Fruit fly (Drosophila melanogaster) whole organism, wandering third instar larva: ENCODE results near the gene ash2.
A peak's percentile ranks its signal among the peaks of the same experiment; 100 is the strongest.

Source experiments
- CG32264 ChIP-seq: fragments of 200-800 bp; sonication (Bioruptor generic); optimal IDR thresholded peaks from 2 replicates; lab custom pipeline; 2016; ENCODE audit warnings: missing biosample characterization, missing genetic modification characterization
- CG9705 ChIP-seq: fragments of 200-800 bp; sonication (Bioruptor generic); optimal IDR thresholded peaks from 2 replicates; lab custom pipeline; 2018; ENCODE audit warnings: missing biosample characterization, mild to moderate bottlenecking, missing genetic modification characterization
- Dfd ChIP-seq: fragments of >200 bp; optimal IDR thresholded peaks from 2 replicates; lab custom pipeline; 2017; ENCODE audit warnings: missing biosample characterization, missing genetic modification characterization
- HLH106 ChIP-seq: fragments of 200-800 bp; optimal IDR thresholded peaks from 3 replicates; lab custom pipeline; 2019; ENCODE audit warnings: missing biosample characterization, mild to moderate bottlenecking, missing genetic modification characterization, moderate library complexity
- OdsH ChIP-seq: fragments of 200-800 bp; sonication (Bioruptor generic); optimal IDR thresholded peaks from 2 replicates; lab custom pipeline; 2016; ENCODE audit warnings: missing biosample characterization, mild to moderate bottlenecking, missing genetic modification characterization
- Rel ChIP-seq, 2 experiments: fragments of 200-800 bp; sonication (Bioruptor generic) in 1 of 2; optimal IDR thresholded peaks; 2 replicates in 1 of 2; 3 replicates in 1 of 2; lab custom pipeline; 2016 to 2019; ENCODE audit warnings: mild to moderate bottlenecking in 2 of 2, missing biosample characterization in 2 of 2, missing genetic modification characterization in 2 of 2, moderate library complexity in 1 of 2
- h ChIP-seq: fragments of 200-800 bp; sonication (Bioruptor generic); optimal IDR thresholded peaks from 3 replicates; lab custom pipeline; 2016; ENCODE audit warnings: missing biosample characterization, mild to moderate bottlenecking, missing genetic modification characterization
- jim ChIP-seq: fragments of 175-275, 200-325 bp; sonication (Bioruptor generic); optimal IDR thresholded peaks from 2 replicates; lab custom pipeline; 2016; ENCODE audit warnings: missing biosample characterization, mild to moderate bottlenecking, missing genetic modification characterization
- pan ChIP-seq: fragments of >200 bp; optimal IDR thresholded peaks from 2 replicates; lab custom pipeline; 2017
- psq ChIP-seq: fragments of 200-800 bp; sonication (Bioruptor generic); optimal IDR thresholded peaks from 3 replicates; lab custom pipeline; 2017; ENCODE audit warnings: missing biosample characterization, mild to moderate bottlenecking, missing genetic modification characterization, moderate library complexity
- usp ChIP-seq: fragments of >200 bp; optimal IDR thresholded peaks from 2 replicates; lab custom pipeline; 2017; ENCODE audit warnings: missing biosample characterization, missing genetic modification characterization

dm6 chr3R:24608316-24608715, 41.6 kb upstream of the ash2 start:
- TF ChIP-seq pan (lab: Kevin White, UChicago) (no peak), OdsH (GFP tag; lab: Kevin White, UChicago) (no peak), Rel (GFP tag; optimal IDR thresholded peaks at IDR 0.05; lab: Kevin White, UChicago) (peak; percentile 21), Rel (tag; optimal IDR thresholded peaks at IDR 0.05; lab: Kevin White, UChicago) (no peak), h (GFP tag; lab: Kevin White, UChicago) (no peak), jim (GFP tag; lab: Kevin White, UChicago) (no peak), usp (GFP tag; lab: Kevin White, UChicago) (no peak), HLH106 (tag; lab: Kevin White, UChicago) (no peak), psq (no peak), CG32264 (GFP tag; lab: Kevin White, UChicago) (no peak), CG9705 (no peak), Dfd (GFP tag; lab: Kevin White, UChicago) (no peak)
